Fruit fly (Drosophila melanogaster) whole organism, embryonic: ENCODE results near the gene CG46303.

Source experiments
- B-H2 ChIP-seq: fragments of 200-800 bp; sonication (Bioruptor generic); optimal IDR thresholded peaks from 2 replicates; lab custom pipeline; 2018; ENCODE audit warnings: missing biosample characterization, mild to moderate bottlenecking, missing genetic modification characterization
- CG11085 ChIP-seq: fragments of 200-800 bp; sonication (Bioruptor generic); IDR thresholded peaks from 2 replicates; pipeline ENCODE4 v1.3.6; 2022; ENCODE audit warnings: missing biosample characterization, missing genetic modification characterization
- CG11398 ChIP-seq: fragments of 200-800 bp; sonication (Bioruptor generic); optimal IDR thresholded peaks from 2 replicates; lab custom pipeline; 2016; ENCODE audit warnings: missing biosample characterization, missing genetic modification characterization
- CG11723 ChIP-seq: fragments of 200-800 bp; sonication (Bioruptor generic); optimal IDR thresholded peaks from 2 replicates; lab custom pipeline; 2017; ENCODE audit warnings: missing biosample characterization, mild to moderate bottlenecking, missing genetic modification characterization
- CG12219 ChIP-seq: fragments of 200-800 bp; sonication (Bioruptor generic); optimal IDR thresholded peaks from 3 replicates; lab custom pipeline; 2018; ENCODE audit warnings: missing biosample characterization, mild to moderate bottlenecking, missing genetic modification characterization
- CG15073 ChIP-seq: fragments of 200-800 bp; sonication (Bioruptor generic); optimal IDR thresholded peaks from 2 replicates; lab custom pipeline; 2016; ENCODE audit warnings: missing biosample characterization, missing genetic modification characterization
- CG16813 ChIP-seq: fragments of 200-800 bp; sonication (Bioruptor generic); IDR thresholded peaks from 3 replicates; pipeline ENCODE4 v1.3.6; 2022; ENCODE audit warnings: missing biosample characterization, missing genetic modification characterization; ENCODE audit not compliant: partially characterized antibody
- CG18599 ChIP-seq: fragments of 200-800 bp; sonication (Bioruptor generic); optimal IDR thresholded peaks from 3 replicates; lab custom pipeline; 2017; ENCODE audit warnings: missing biosample characterization, missing genetic modification characterization, mild to moderate bottlenecking, moderate library complexity, missing genetic modification reagents
- CG2120 ChIP-seq: fragments of 200-800 bp; sonication (Bioruptor generic); optimal IDR thresholded peaks from 3 replicates; lab custom pipeline; 2016; ENCODE audit warnings: missing biosample characterization, missing genetic modification characterization
- CG2712 ChIP-seq: fragments of 200-800 bp; optimal IDR thresholded peaks from 3 replicates; lab custom pipeline; 2019; ENCODE audit warnings: missing biosample characterization, mild to moderate bottlenecking, missing genetic modification characterization, moderate library complexity
- CG31441 ChIP-seq: fragments of 200-800 bp; sonication (Bioruptor generic); IDR thresholded peaks from 2 replicates; pipeline ENCODE4 v1.3.6; 2022; ENCODE audit warnings: missing biosample characterization, missing genetic modification characterization
- CG32767 ChIP-seq: fragments of 200-800 bp; sonication (Bioruptor generic); IDR thresholded peaks from 2 replicates; pipeline ENCODE4 v1.3.6; 2022; ENCODE audit warnings: missing biosample characterization, missing genetic modification characterization
- CG4360 ChIP-seq: fragments of 200-800 bp; sonication (Bioruptor generic); IDR thresholded peaks from 2 replicates; pipeline ENCODE4 v1.3.6; 2022; ENCODE audit warnings: missing biosample characterization, missing genetic modification characterization
- CG6654 ChIP-seq: fragments of 200-800 bp; sonication (Bioruptor generic); optimal IDR thresholded peaks from 2 replicates; lab custom pipeline; 2017; ENCODE audit warnings: missing biosample characterization, mild to moderate bottlenecking, missing genetic modification characterization
- CG7839 ChIP-seq: fragments of 200-800 bp; sonication (Bioruptor generic); optimal IDR thresholded peaks from 3 replicates; lab custom pipeline; 2018; ENCODE audit warnings: missing biosample characterization, mild to moderate bottlenecking, missing genetic modification characterization, moderate library complexity
- CG8478 ChIP-seq: fragments of >200 bp; optimal IDR thresholded peaks from 2 replicates; lab custom pipeline; 2018
- Chrac-16 ChIP-seq: fragments of 200-800 bp; sonication (Bioruptor generic); optimal IDR thresholded peaks from 3 replicates; lab custom pipeline; 2016; ENCODE audit warnings: missing biosample characterization, missing genetic modification characterization
- Deaf1 ChIP-seq: fragments of 200-800 bp; optimal IDR thresholded peaks from 3 replicates; lab custom pipeline; 2019; ENCODE audit warnings: missing biosample characterization, mild to moderate bottlenecking, missing genetic modification characterization, moderate library complexity
- Dll ChIP-seq: fragments of 200-800 bp; sonication (Bioruptor generic); IDR thresholded peaks from 4 replicates; pipeline ENCODE4 v1.3.6; 2022; ENCODE audit warnings: missing biosample characterization, missing genetic modification characterization; ENCODE audit not compliant: partially characterized antibody
- Drgx ChIP-seq: fragments of 200-800 bp; sonication (Bioruptor generic); IDR thresholded peaks from 2 replicates; pipeline ENCODE4 v1.3.6; 2022; ENCODE audit warnings: missing biosample characterization, missing genetic modification characterization
- Fer3 ChIP-seq: fragments of 200-800 bp; sonication (Bioruptor generic); optimal IDR thresholded peaks from 2 replicates; lab custom pipeline; 2018; ENCODE audit warnings: missing biosample characterization, mild to moderate bottlenecking, missing genetic modification characterization, moderate library complexity
- H15 ChIP-seq: fragments of 200-800 bp; sonication (Bioruptor generic); IDR thresholded peaks from 3 replicates; pipeline ENCODE4 v1.3.6; 2022; ENCODE audit warnings: missing biosample characterization, missing genetic modification characterization
- Kr ChIP-seq: fragments of 200-800 bp; sonication (Bioruptor generic); optimal IDR thresholded peaks from 2 replicates; lab custom pipeline; 2017; ENCODE audit warnings: missing biosample characterization, mild to moderate bottlenecking, missing genetic modification characterization
- Max ChIP-seq: fragments of 200-800 bp; sonication (Bioruptor generic); optimal IDR thresholded peaks from 2 replicates; lab custom pipeline; 2016; ENCODE audit warnings: missing biosample characterization, mild to moderate bottlenecking, missing genetic modification characterization
- Nf-YB ChIP-seq: fragments of 200-800 bp; sonication (Bioruptor generic); optimal IDR thresholded peaks from 3 replicates; lab custom pipeline; 2019; ENCODE audit warnings: missing biosample characterization, mild to moderate bottlenecking, missing genetic modification characterization, moderate library complexity
- Ptx1 ChIP-seq: fragments of 200-800 bp; sonication (Bioruptor generic); IDR thresholded peaks from 2 replicates; pipeline ENCODE4 v1.3.6; 2022; ENCODE audit warnings: missing biosample characterization, missing genetic modification characterization
- Rx ChIP-seq: fragments of 200-800 bp; sonication (Bioruptor generic); IDR thresholded peaks from 2 replicates; pipeline ENCODE4 v1.3.6; 2022; ENCODE audit warnings: missing biosample characterization, missing genetic modification characterization
- Vsx1 ChIP-seq: fragments of 200-800 bp; sonication (Bioruptor generic); optimal IDR thresholded peaks from 2 replicates; lab custom pipeline; 2017; ENCODE audit warnings: missing biosample characterization, mild to moderate bottlenecking, missing genetic modification characterization, missing genetic modification reagents
- ase ChIP-seq: fragments of 200-800 bp; sonication (Bioruptor generic); IDR thresholded peaks from 3 replicates; pipeline ENCODE4 v1.3.6; 2022; ENCODE audit warnings: missing biosample characterization, missing genetic modification characterization
- ato ChIP-seq: fragments of 200-800 bp; sonication (Bioruptor generic); IDR thresholded peaks from 2 replicates; pipeline ENCODE4 v1.3.6; 2022; ENCODE audit warnings: missing biosample characterization, missing genetic modification characterization; ENCODE audit not compliant: partially characterized antibody
- chif ChIP-seq, 2 experiments: fragments of 200-800 bp; sonication (Bioruptor generic); optimal IDR thresholded peaks; 3 replicates each; lab custom pipeline; 2016; ENCODE audit warnings: missing biosample characterization in 2 of 2, missing genetic modification characterization in 2 of 2
- chm ChIP-seq: fragments of 200-800 bp; sonication (Bioruptor generic); IDR thresholded peaks from 2 replicates; pipeline ENCODE4 v1.3.6; 2022; ENCODE audit warnings: missing biosample characterization, missing genetic modification characterization
- dan ChIP-seq: fragments of 200-800 bp; sonication (Bioruptor generic); IDR thresholded peaks from 2 replicates; pipeline ENCODE4 v1.3.6; 2022; ENCODE audit warnings: missing biosample characterization, missing genetic modification characterization
- dmrt11E ChIP-seq: fragments of 200-800 bp; sonication (Bioruptor generic); optimal IDR thresholded peaks from 3 replicates; lab custom pipeline; 2018; ENCODE audit warnings: missing biosample characterization, mild to moderate bottlenecking, missing genetic modification characterization, moderate library complexity
- dmrt99B ChIP-seq: fragments of 200-800 bp; sonication (Bioruptor generic); optimal IDR thresholded peaks from 2 replicates; lab custom pipeline; 2018; ENCODE audit warnings: missing biosample characterization, mild to moderate bottlenecking, missing genetic modification characterization, moderate library complexity
- eve ChIP-seq, 2 experiments: fragments of >200 bp; optimal IDR thresholded peaks; 2 replicates each; lab custom pipeline; 2017; ENCODE audit warnings: missing biosample characterization in 2 of 2, missing genetic modification characterization in 2 of 2
- fd96Cb ChIP-seq: fragments of 200-800 bp; sonication (Bioruptor generic); optimal IDR thresholded peaks from 2 replicates; lab custom pipeline; 2018; ENCODE audit warnings: missing biosample characterization, mild to moderate bottlenecking, missing genetic modification characterization, moderate library complexity
- ftz-f1 ChIP-seq: fragments of 200-800 bp; sonication (Bioruptor generic); optimal IDR thresholded peaks from 2 replicates; lab custom pipeline; 2016; ENCODE audit warnings: missing biosample characterization, missing genetic modification characterization
- gem ChIP-seq: fragments of 200-800 bp; sonication (Bioruptor generic); optimal IDR thresholded peaks from 2 replicates; lab custom pipeline; 2019; ENCODE audit warnings: missing biosample characterization, mild to moderate bottlenecking, missing genetic modification characterization, moderate library complexity
- jigr1 ChIP-seq: fragments of 200-800 bp; sonication (Bioruptor generic); IDR thresholded peaks from 3 replicates; pipeline ENCODE4 v1.3.6; 2022; ENCODE audit warnings: missing biosample characterization, missing genetic modification characterization
- mld ChIP-seq: fragments of 200-800 bp; sonication (Bioruptor generic); IDR thresholded peaks from 3 replicates; pipeline ENCODE4 v1.3.6; 2022; ENCODE audit warnings: missing biosample characterization, missing genetic modification characterization; ENCODE audit not compliant: partially characterized antibody
- nmo ChIP-seq: fragments of 200-800 bp; sonication (Bioruptor generic); optimal IDR thresholded peaks from 2 replicates; lab custom pipeline; 2018; ENCODE audit warnings: missing biosample characterization, mild to moderate bottlenecking, missing genetic modification characterization, moderate library complexity
- nom ChIP-seq: fragments of 200-800 bp; sonication (Bioruptor generic); optimal IDR thresholded peaks from 2 replicates; lab custom pipeline; 2017; ENCODE audit warnings: missing biosample characterization, missing genetic modification characterization, mild to moderate bottlenecking, moderate library complexity, missing genetic modification reagents
- onecut ChIP-seq: fragments of 200-800 bp; sonication (Bioruptor generic); IDR thresholded peaks from 2 replicates; pipeline ENCODE4 v1.3.6; 2022; ENCODE audit warnings: missing biosample characterization, missing genetic modification characterization
- pho ChIP-seq: fragments of 200-800 bp; sonication (Bioruptor generic); optimal IDR thresholded peaks from 2 replicates; lab custom pipeline; 2016; ENCODE audit warnings: missing biosample characterization, missing genetic modification characterization
- pnt ChIP-seq: fragments of 200-800 bp; sonication (Bioruptor generic); optimal IDR thresholded peaks from 3 replicates; lab custom pipeline; 2016; ENCODE audit warnings: missing biosample characterization, missing genetic modification characterization
- pros ChIP-seq: fragments of 200-800 bp; sonication (Bioruptor generic); optimal IDR thresholded peaks from 3 replicates; lab custom pipeline; 2019; ENCODE audit warnings: missing biosample characterization, mild to moderate bottlenecking, missing genetic modification characterization, moderate library complexity
- run ChIP-seq: fragments of 200-800 bp; sonication (Bioruptor generic); optimal IDR thresholded peaks from 3 replicates; lab custom pipeline; 2018; ENCODE audit warnings: missing biosample characterization, mild to moderate bottlenecking, missing genetic modification characterization
- sima ChIP-seq: fragments of 200-800 bp; sonication (Bioruptor generic); optimal IDR thresholded peaks from 2 replicates; lab custom pipeline; 2016; ENCODE audit warnings: missing biosample characterization, missing genetic modification characterization
- sug ChIP-seq: fragments of 200-800 bp; optimal IDR thresholded peaks from 2 replicates; lab custom pipeline; 2019; ENCODE audit warnings: missing biosample characterization, mild to moderate bottlenecking, missing genetic modification characterization, moderate library complexity
- unc-4 ChIP-seq: fragments of 200-800 bp; sonication (Bioruptor generic); IDR thresholded peaks from 2 replicates; pipeline ENCODE4 v1.3.6; 2022; ENCODE audit warnings: missing biosample characterization, missing genetic modification characterization; ENCODE audit not compliant: partially characterized antibody

CG46303 gene

DNA sequence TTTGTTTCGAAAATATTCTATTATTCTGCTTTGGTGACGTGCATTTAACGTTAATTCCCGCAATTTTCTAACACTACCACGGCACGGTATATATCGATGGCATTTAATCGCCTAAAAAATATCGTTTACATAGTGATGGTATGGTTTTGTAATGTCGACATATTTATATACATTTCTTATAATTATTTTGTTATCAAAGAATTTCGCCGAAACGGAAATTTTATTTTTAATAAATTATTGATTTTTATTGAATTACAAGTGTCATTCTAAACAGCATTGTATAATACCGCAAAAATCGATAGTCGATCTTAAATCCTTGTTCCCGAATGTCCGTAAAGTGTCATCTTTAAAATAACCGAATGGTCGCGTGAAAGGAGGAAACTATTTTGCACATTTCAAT lies 2.7 kb downstream of the CG46303 start, which contains the start of the genes Sec20 and dgrn (continued):
- TF ChIP-seq nom (GFP tag; lab: Kevin White, UChicago) (no peak), Drgx (no peak), ftz-f1 (GFP tag; lab: Kevin White, UChicago) (no peak), Kr (GFP tag; lab: Kevin White, UChicago) (no peak), Dll (GFP tag; lab: Robert Waterston, UW) (peak; percentile 96), Vsx1 (GFP tag; lab: Kevin White, UChicago) (no peak), dmrt11E (tag; lab: Kevin White, UChicago) (peak; percentile 75), Chrac-16 (peak; percentile 66), CG11723 (GFP tag; lab: Kevin White, UChicago) (peak; percentile 19), Fer3 (tag; lab: Kevin White, UChicago) (peak; percentile 56), sima (GFP tag; lab: Kevin White, UChicago) (no peak), pnt (GFP tag; lab: Kevin White, UChicago) (peak; percentile 11), Rx (GFP tag; lab: Robert Waterston, UW) (0 out of 2 replicates have a peak, but pooled peaks have one; percentile 25), CG8478 (lab: Kevin White, UChicago) (no peak), CG11398 (GFP tag; lab: Kevin White, UChicago) (no peak), pros (GFP tag; lab: Kevin White, UChicago) (no peak), mld (GFP tag; lab: Robert Waterston, UW) (peak; percentile 92), nmo (GFP tag; lab: Kevin White, UChicago) (peak; percentile 83), H15 (no peak; the same call in 2 of the 3 replicates), Ptx1 (GFP tag; lab: Robert Waterston, UW) (peak; percentile 75), ato (peak; percentile 80; the same call in 1 of the 2 replicates), CG16813 (GFP tag; lab: Robert Waterston, UW) (peak; percentile 96), B-H2 (peak; percentile 81), run (no peak), eve (GFP tag; optimal IDR thresholded peaks at IDR 0.05; lab: Kevin White, UChicago) (no peak), CG11085 (GFP tag; lab: Robert Waterston, UW) (no peak), onecut (GFP tag; lab: Robert Waterston, UW) (peak; percentile 41), gem (peak; percentile 82), pho (GFP tag; lab: Kevin White, UChicago) (peak; percentile 29), CG12219 (GFP tag; lab: Kevin White, UChicago) (no peak), CG6654 (no peak), CG32767 (GFP tag; lab: Robert Waterston, UW) (peak; percentile 55; the same call in 1 of the 2 replicates), CG31441 (GFP tag; lab: Robert Waterston, UW) (peak; percentile 78), Max (GFP tag; lab: Kevin White, UChicago) (peak; percentile 74), CG7839 (tag; lab: Kevin White, UChicago) (peak; percentile 62), CG2120 (peak; percentile 84), dan (GFP tag; lab: Robert Waterston, UW) (no peak), sug (tag; lab: Kevin White, UChicago) (peak; percentile 79), CG18599 (GFP tag; lab: Kevin White, UChicago) (peak; percentile 67), chif (GFP tag; optimal IDR thresholded peaks at IDR 0.05; lab: Kevin White, UChicago) (no peak), ase (no peak; the same call in 2 of the 3 replicates), CG15073 (GFP tag; lab: Kevin White, UChicago) (no peak), chm (GFP tag; lab: Robert Waterston, UW) (no peak), CG2712 (peak; percentile 88), CG4360 (GFP tag; lab: Robert Waterston, UW) (no peak), dmrt99B (tag; lab: Kevin White, UChicago) (no peak), unc-4 (GFP tag; lab: Robert Waterston, UW) (peak; percentile 95), fd96Cb (tag; lab: Kevin White, UChicago) (peak; percentile 31), Nf-YB (GFP tag; lab: Kevin White, UChicago) (no peak), Deaf1 (tag; lab: Kevin White, UChicago) (peak; percentile 63), jigr1 (GFP tag; lab: Robert Waterston, UW) (no peak)
